Fruit fly (Drosophila melanogaster) whole organism, embryonic: ENCODE data around the gene CG14024.

Experiments
- CG10462 ChIP-seq: fragments of 200-800 bp; sonication (Bioruptor generic); optimal IDR thresholded peaks from 2 replicates; lab custom pipeline; 2016; ENCODE audit warnings: missing biosample characterization, missing genetic modification characterization
- CG14710 ChIP-seq: fragments of 200-800 bp; sonication (Bioruptor generic); optimal IDR thresholded peaks from 3 replicates; lab custom pipeline; 2019; ENCODE audit warnings: missing biosample characterization, mild to moderate bottlenecking, missing genetic modification characterization, moderate library complexity
- CG14965 ChIP-seq: fragments of 200-800 bp; sonication (Bioruptor generic); optimal IDR thresholded peaks from 2 replicates; lab custom pipeline; 2016; ENCODE audit warnings: missing biosample characterization, missing genetic modification characterization, borderline replicate concordance
- CG15073 ChIP-seq: fragments of 200-800 bp; sonication (Bioruptor generic); optimal IDR thresholded peaks from 2 replicates; lab custom pipeline; 2016; ENCODE audit warnings: missing biosample characterization, missing genetic modification characterization
- CG8478 ChIP-seq: fragments of >200 bp; optimal IDR thresholded peaks from 2 replicates; lab custom pipeline; 2018
- ERR ChIP-seq: fragments of 200-800 bp; sonication (Bioruptor generic); optimal IDR thresholded peaks from 2 replicates; lab custom pipeline; 2016; ENCODE audit warnings: missing biosample characterization, missing genetic modification characterization
- Opbp ChIP-seq: fragments of 200-800 bp; sonication (Bioruptor generic); IDR thresholded peaks from 3 replicates; pipeline ENCODE4 v1.3.6; 2022; ENCODE audit warnings: missing biosample characterization, missing genetic modification characterization; ENCODE audit not compliant: partially characterized antibody
- gsb ChIP-seq: fragments of 200-800 bp; sonication (Bioruptor generic); IDR thresholded peaks from 2 replicates; pipeline ENCODE4 v1.3.6; 2022; ENCODE audit warnings: missing biosample characterization, missing genetic modification characterization
- wek ChIP-seq: fragments of 200-800 bp; sonication (Bioruptor generic); optimal IDR thresholded peaks from 3 replicates; lab custom pipeline; 2018; ENCODE audit warnings: missing biosample characterization, mild to moderate bottlenecking, missing genetic modification characterization, moderate library complexity

DNA sequence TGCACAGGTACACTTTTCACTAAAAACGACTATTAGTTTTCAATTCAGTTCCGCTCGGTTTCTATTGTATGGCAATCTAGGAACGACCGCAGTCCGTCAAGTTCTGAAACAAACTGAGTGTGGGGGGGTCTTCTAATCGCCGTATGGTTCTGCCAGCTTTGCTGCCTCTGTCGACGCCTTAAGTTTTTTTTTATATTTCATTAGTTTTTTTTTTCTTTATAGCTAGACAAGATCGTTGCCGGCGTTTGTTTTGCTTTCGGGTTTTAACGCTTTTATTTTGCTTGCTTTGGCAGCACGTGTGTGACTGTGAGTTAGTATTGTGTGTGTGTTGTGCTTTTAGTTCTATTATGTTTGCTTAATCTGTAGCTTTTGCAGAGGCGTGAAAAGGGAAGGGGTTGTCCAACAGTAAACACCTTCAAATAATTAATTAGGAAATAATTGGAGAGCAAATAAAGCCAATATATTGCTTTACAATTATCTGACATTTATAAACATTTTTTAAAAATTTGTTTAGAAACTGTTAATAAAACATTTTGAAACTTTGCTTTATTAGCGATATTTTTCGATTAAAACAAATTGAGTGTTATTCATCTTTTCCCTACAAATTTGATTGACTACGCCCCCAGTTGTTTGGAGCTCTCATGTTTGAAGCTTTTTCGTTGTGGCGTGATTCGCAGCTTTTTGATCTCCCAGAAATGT lies 27.6 kb upstream of the CG14024 start, which contains the start of gene Acsf2:
- TF ChIP-seq ERR (GFP tag; lab: Kevin White, UChicago) (peak; percentile 93), CG15073 (GFP tag; lab: Kevin White, UChicago) (peak; percentile 27), gsb (GFP tag; lab: Robert Waterston, UW) (peak; percentile 97), CG14965 (GFP tag; lab: Kevin White, UChicago) (peak; percentile 41), CG14710 (tag; lab: Kevin White, UChicago) (peak; percentile 13), CG10462 (GFP tag; lab: Kevin White, UChicago) (peak; percentile 72), Opbp (GFP tag; lab: Robert Waterston, UW) (no peak), wek (GFP tag; lab: Kevin White, UChicago) (peak; percentile 5), CG8478 (no peak)
